Worm (Caenorhabditis elegans) whole organism, L4 larva: ENCODE results near the gene btb-17.
"Not testable (repeated sequence)": the region's sequence is repeated elsewhere in the genome, so short reads cannot be mapped to it uniquely, and the experiment has no call there.

Experiments
- F37D6.2 ChIP-seq: sonication (generic microtip); optimal IDR thresholded peaks from 2 replicates; lab custom pipeline; 2016; ENCODE audit warnings: mild to moderate bottlenecking, missing genetic modification characterization, missing compliant biosample characterization
- R02D3.7 ChIP-seq: fragments of 150-350 bp; sonication (generic microtip); optimal IDR thresholded peaks from 3 replicates; lab custom pipeline; 2014; ENCODE audit warnings: missing biosample characterization, missing genetic modification characterization
- T26A8.4 ChIP-seq: fragments of 200-800 bp; sonication (Bioruptor generic); IDR thresholded peaks from 2 replicates; pipeline ENCODE4 v1.3.6; 2022; ENCODE audit warnings: missing genetic modification characterization, missing compliant biosample characterization
- Y48G9A.11 ChIP-seq: fragments of 200-800 bp; sonication (Bioruptor generic); IDR thresholded peaks from 2 replicates; pipeline ENCODE4 v1.3.6; 2022; ENCODE audit warnings: missing genetic modification reagents, missing genetic modification characterization, missing compliant biosample characterization
- Y5F2A.4 ChIP-seq: fragments of 200-800 bp; sonication (Bioruptor generic); optimal IDR thresholded peaks from 2 replicates; lab custom pipeline; 2018; ENCODE audit warnings: mild to moderate bottlenecking, missing genetic modification characterization, missing compliant biosample characterization
- ZK337.2 ChIP-seq: fragments of 200-800 bp; sonication (Bioruptor generic); IDR thresholded peaks from 2 replicates; pipeline ENCODE4 v1.3.6; 2022; ENCODE audit warnings: missing genetic modification reagents, missing genetic modification characterization, missing compliant biosample characterization
- aly-2 ChIP-seq: sonication (generic microtip); optimal IDR thresholded peaks from 2 replicates; lab custom pipeline; 2018; ENCODE audit warnings: missing biosample characterization, missing genetic modification characterization
- ama-1 ChIP-seq: fragments of 150-350 bp; optimal IDR thresholded peaks from 2 replicates; lab custom pipeline; 2014; ENCODE audit warnings: inconsistent platforms, mixed read lengths
- arid-1 ChIP-seq: fragments of 200-800 bp; sonication (Bioruptor generic); conservative IDR thresholded peaks from 2 replicates; pipeline ENCODE4 v1.3.6; 2022; ENCODE audit warnings: missing genetic modification reagents, missing genetic modification characterization, missing compliant biosample characterization
- attf-4 ChIP-seq: sonication (generic microtip); optimal IDR thresholded peaks from 3 replicates; lab custom pipeline; 2017; ENCODE audit warnings: missing biosample characterization, missing genetic modification characterization
- ceh-28 ChIP-seq: fragments of 150-350 bp; optimal IDR thresholded peaks from 2 replicates; lab custom pipeline; 2014; ENCODE audit warnings: missing biosample characterization, missing genetic modification reagents, missing genetic modification characterization
- ceh-82 ChIP-seq: sonication (generic microtip); optimal IDR thresholded peaks from 2 replicates; lab custom pipeline; 2017; ENCODE audit warnings: missing biosample characterization, missing genetic modification characterization
- ctbp-1 ChIP-seq: fragments of 200-800 bp; sonication (Bioruptor generic); IDR thresholded peaks from 2 replicates; pipeline ENCODE4 v1.3.6; 2022; ENCODE audit warnings: missing genetic modification reagents, missing genetic modification characterization, missing compliant biosample characterization
- daf-16 ChIP-seq, 3 experiments: sonication (generic microtip); optimal IDR thresholded peaks; 2 replicates each; lab custom pipeline; 2016 to 2017; ENCODE audit warnings: missing genetic modification characterization in 3 of 3, missing genetic modification reagents in 3 of 3, mild to moderate bottlenecking in 2 of 3, missing compliant biosample characterization in 2 of 3, missing biosample characterization in 1 of 3, moderate library complexity in 1 of 3
- dmd-8 ChIP-seq: fragments of 200-800 bp; sonication (Bioruptor generic); IDR thresholded peaks from 2 replicates; pipeline ENCODE4 v1.3.6; 2022; ENCODE audit warnings: missing genetic modification characterization, missing compliant biosample characterization
- duxl-1 ChIP-seq: sonication (generic microtip); optimal IDR thresholded peaks from 2 replicates; lab custom pipeline; 2016; ENCODE audit warnings: mild to moderate bottlenecking, missing genetic modification characterization, moderate library complexity, missing compliant biosample characterization; ENCODE audit not compliant: poor library complexity
- dve-1 ChIP-seq: sonication (generic microtip); optimal IDR thresholded peaks from 2 replicates; lab custom pipeline; 2017; ENCODE audit warnings: antibody characterized with exemption, mild to moderate bottlenecking, missing genetic modification characterization, missing compliant biosample characterization; ENCODE audit not compliant: insufficient read depth
- egl-27 ChIP-seq: sonication (generic microtip); optimal IDR thresholded peaks from 3 replicates; lab custom pipeline; 2017; ENCODE audit warnings: missing biosample characterization, missing genetic modification reagents, missing genetic modification characterization
- egl-43 ChIP-seq: fragments of 200-800 bp; sonication (Bioruptor generic); IDR thresholded peaks from 2 replicates; pipeline ENCODE4 v1.3.6; 2022; ENCODE audit warnings: missing genetic modification reagents, missing genetic modification characterization, missing compliant biosample characterization
- hlh-11 ChIP-seq: fragments of 200-800 bp; sonication (Bioruptor generic); optimal IDR thresholded peaks from 2 replicates; lab custom pipeline; 2018; ENCODE audit warnings: mild to moderate bottlenecking, missing genetic modification characterization, missing compliant biosample characterization
- hlh-30 ChIP-seq: sonication (generic microtip); optimal IDR thresholded peaks from 2 replicates; lab custom pipeline; 2017; ENCODE audit warnings: antibody characterized with exemption, mild to moderate bottlenecking, missing genetic modification characterization, missing compliant biosample characterization; ENCODE audit not compliant: insufficient read depth
- lim-7 ChIP-seq: fragments of 200-800 bp; sonication (Bioruptor generic); IDR thresholded peaks from 2 replicates; pipeline ENCODE4 v1.3.6; 2022; ENCODE audit warnings: missing genetic modification characterization, missing compliant biosample characterization
- lin-15B ChIP-seq: fragments of 150-350 bp; sonication (generic microtip); optimal IDR thresholded peaks from 3 replicates; lab custom pipeline; 2014; ENCODE audit warnings: missing biosample characterization, missing genetic modification characterization
- lin-39 ChIP-seq: fragments of 150-350 bp; optimal IDR thresholded peaks from 2 replicates; lab custom pipeline; 2014; ENCODE audit warnings: missing biosample characterization, missing genetic modification reagents, missing genetic modification characterization
- lir-3 ChIP-seq: sonication (generic microtip); optimal IDR thresholded peaks from 2 replicates; lab custom pipeline; 2016; ENCODE audit warnings: mild to moderate bottlenecking, missing genetic modification characterization, missing compliant biosample characterization
- lsy-2 ChIP-seq, 2 experiments: fragments of 150-350 bp in 1 of 2; sonication (generic microtip) in 1 of 2; optimal IDR thresholded peaks; 2 replicates each; lab custom pipeline; 2014 to 2017; ENCODE audit warnings: missing biosample characterization in 2 of 2, missing genetic modification characterization in 2 of 2
- mdt-29 ChIP-seq: fragments of 200-800 bp; sonication (Bioruptor generic); IDR thresholded peaks from 2 replicates; pipeline ENCODE4 v1.3.6; 2022; ENCODE audit warnings: missing genetic modification reagents, missing genetic modification characterization, missing compliant biosample characterization
- nhr-102 ChIP-seq: sonication (generic microtip); optimal IDR thresholded peaks from 2 replicates; lab custom pipeline; 2016; ENCODE audit warnings: mild to moderate bottlenecking, missing genetic modification characterization, moderate library complexity, missing compliant biosample characterization
- nhr-11 ChIP-seq: fragments of 150-350 bp; optimal IDR thresholded peaks from 2 replicates; lab custom pipeline; 2014; ENCODE audit warnings: missing biosample characterization, missing genetic modification characterization
- nhr-237 ChIP-seq: sonication (generic microtip); optimal IDR thresholded peaks from 2 replicates; lab custom pipeline; 2017; ENCODE audit warnings: missing biosample characterization, missing genetic modification characterization
- nhr-25 ChIP-seq: sonication (generic microtip); optimal IDR thresholded peaks from 2 replicates; lab custom pipeline; 2017; ENCODE audit warnings: missing genetic modification characterization, mild to moderate bottlenecking, missing compliant biosample characterization, antibody characterized with exemption, moderate library complexity, borderline replicate concordance; ENCODE audit not compliant: insufficient read depth
- nhr-28 ChIP-seq: fragments of 150-350 bp; optimal IDR thresholded peaks from 2 replicates; lab custom pipeline; 2014; ENCODE audit warnings: missing biosample characterization, missing genetic modification characterization
- nhr-48 ChIP-seq: sonication (generic microtip); optimal IDR thresholded peaks from 2 replicates; lab custom pipeline; 2016; ENCODE audit warnings: mild to moderate bottlenecking, missing genetic modification characterization, missing compliant biosample characterization
- nhr-6 ChIP-seq: fragments of 150-350 bp; optimal IDR thresholded peaks from 2 replicates; lab custom pipeline; 2014; ENCODE audit warnings: missing biosample characterization, missing genetic modification characterization
- nhr-76 ChIP-seq: fragments of 150-350 bp; optimal IDR thresholded peaks from 2 replicates; lab custom pipeline; 2014; ENCODE audit warnings: missing biosample characterization, missing genetic modification characterization
- nhr-77 ChIP-seq: fragments of 150-350 bp; optimal IDR thresholded peaks from 2 replicates; lab custom pipeline; 2014; ENCODE audit warnings: missing biosample characterization, missing genetic modification characterization
- php-3 ChIP-seq: fragments of 200-800 bp; sonication (Bioruptor generic); IDR thresholded peaks from 2 replicates; pipeline ENCODE4 v1.3.6; 2022; ENCODE audit warnings: missing genetic modification reagents, missing genetic modification characterization, missing compliant biosample characterization
- pqm-1 ChIP-seq: sonication (generic microtip); optimal IDR thresholded peaks from 2 replicates; lab custom pipeline; 2017; ENCODE audit warnings: missing biosample characterization, missing genetic modification characterization
- snpc-1.2 ChIP-seq: fragments of 200-800 bp; sonication (Bioruptor generic); IDR thresholded peaks from 2 replicates; pipeline ENCODE4 v1.3.6; 2022; ENCODE audit warnings: missing genetic modification reagents, missing genetic modification characterization, missing compliant biosample characterization
- snpc-4 ChIP-seq: fragments of 150-350 bp; optimal IDR thresholded peaks from 2 replicates; lab custom pipeline; 2014; ENCODE audit warnings: missing biosample characterization, missing genetic modification characterization
- tag-97 ChIP-seq: fragments of 200-800 bp; sonication (Bioruptor generic); IDR thresholded peaks from 2 replicates; pipeline ENCODE4 v1.3.6; 2022; ENCODE audit warnings: missing genetic modification characterization, missing compliant biosample characterization
- tra-1 ChIP-seq: fragments of 200-800 bp; sonication (Bioruptor generic); IDR thresholded peaks from 2 replicates; pipeline ENCODE4 v1.3.6; 2022; ENCODE audit warnings: missing genetic modification reagents, missing genetic modification characterization, missing compliant biosample characterization
- unc-130 ChIP-seq: sonication (generic microtip); optimal IDR thresholded peaks from 2 replicates; lab custom pipeline; 2016; ENCODE audit warnings: missing genetic modification reagents, missing genetic modification characterization, missing compliant biosample characterization
- unc-62 ChIP-seq, 3 experiments: fragments of 150-350 bp in 1 of 3; sonication (generic microtip); optimal IDR thresholded peaks in 2 of 3; peaks in 1 of 3; 1 replicate in 1 of 3; 2 replicates in 2 of 3; lab custom pipeline; 2014 to 2017; ENCODE audit warnings: missing biosample characterization in 3 of 3, missing genetic modification characterization in 3 of 3, missing genetic modification reagents in 3 of 3, missing genotype in 1 of 3
- vab-7 ChIP-seq: fragments of 200-800 bp; sonication (Bioruptor generic); IDR thresholded peaks from 2 replicates; pipeline ENCODE4 v1.3.6; 2022; ENCODE audit warnings: missing genetic modification reagents, missing genetic modification characterization, missing compliant biosample characterization
- zfp-3 ChIP-seq: fragments of 200-800 bp; sonication (Bioruptor generic); conservative IDR thresholded peaks from 2 replicates; pipeline ENCODE4 v1.3.6; 2022; ENCODE audit warnings: missing genetic modification reagents, missing genetic modification characterization, missing compliant biosample characterization
- ztf-11 ChIP-seq: fragments of 150-350 bp; optimal IDR thresholded peaks from 2 replicates; lab custom pipeline; 2014; ENCODE audit warnings: missing biosample characterization, missing genetic modification characterization

btb-17 gene

ce11 chrII:3287073-3287472, 8.1 kb upstream of the btb-17 start, which contains the start of gene sri-63:
TSS of gene sri-63 (plus strand) at chrII:3287373.
- TF ChIP-seq Y5F2A.4 (GFP tag; lab: Kevin White, UChicago) (no peak), unc-62 (GFP tag; optimal IDR thresholded peaks at IDR 0.05 in 1 of 2; lab: Kevin White, UChicago) (peak in 1 of 2 experiments; percentile 46), unc-62 (tag; optimal IDR thresholded peaks at IDR 0.05; lab: Kevin White, UChicago) (no peak)

ce11 chrII:3290544-3290943, 4.7 kb upstream of the btb-17 start, which contains the start of gene F39E9.14:
TSS of gene F39E9.14 (minus strand) at chrII:3290644.
- TF ChIP-seq nhr-237 (tag; lab: Kevin White, UChicago); lin-15B (tag; lab: Kevin White, UChicago); F37D6.2: not testable (repeated sequence)

- TF ChIP-seq arid-1 (GFP tag; lab: Robert Waterston, UW) (no peak), Y48G9A.11 (GFP tag; lab: Robert Waterston, UW) (no peak), lin-39 (tag; lab: Kevin White, UChicago) (no peak), T26A8.4 (GFP tag; lab: Robert Waterston, UW) (no peak), lim-7 (GFP tag; lab: Robert Waterston, UW) (no peak), nhr-102 (no peak), mdt-29 (GFP tag; lab: Robert Waterston, UW) (no peak), tag-97 (GFP tag; lab: Robert Waterston, UW) (no peak), pqm-1 (peak; percentile 1), dve-1 (tag; lab: Kevin White, UChicago) (peak; percentile 40), dmd-8 (no peak), nhr-25 (tag; lab: Kevin White, UChicago) (no peak), R02D3.7 (tag; lab: Kevin White, UChicago) (no peak), ZK337.2 (GFP tag; lab: Robert Waterston, UW) (no peak), nhr-11 (tag; lab: Kevin White, UChicago) (no peak), nhr-28 (peak; percentile 36), nhr-6 (tag; lab: Kevin White, UChicago) (no peak), nhr-76 (tag; lab: Kevin White, UChicago) (no peak), zfp-3 (GFP tag; lab: Robert Waterston, UW) (no peak), F37D6.2 (no peak), daf-16 (GFP tag; optimal IDR thresholded peaks at IDR 0.05; lab: Kevin White, UChicago) (no peak), daf-16 (tag; optimal IDR thresholded peaks at IDR 0.05; lab: Kevin White, UChicago) (peak; percentile 91), php-3 (no peak), egl-27 (tag; lab: Kevin White, UChicago) (no peak), vab-7 (GFP tag; lab: Robert Waterston, UW) (no peak), ama-1 (lab: Kevin White, UChicago) (no peak), duxl-1 (tag; lab: Kevin White, UChicago) (no peak), attf-4 (tag; lab: Kevin White, UChicago) (no peak), ztf-11 (no peak), hlh-30 (tag; lab: Kevin White, UChicago) (peak; percentile 26), ceh-28 (tag; lab: Kevin White, UChicago) (no peak), ctbp-1 (no peak), tra-1 (GFP tag; lab: Robert Waterston, UW) (no peak), nhr-48 (no peak), hlh-11 (peak; percentile 9), snpc-4 (no peak), lsy-2 (tag; optimal IDR thresholded peaks at IDR 0.05; lab: Kevin White, UChicago) (no peak), egl-43 (GFP tag; lab: Robert Waterston, UW) (no peak), unc-130 (GFP tag; lab: Kevin White, UChicago) (no peak), nhr-77 (no peak), aly-2 (tag; lab: Kevin White, UChicago) (no peak), lir-3 (tag; lab: Kevin White, UChicago) (no peak), ceh-82 (no peak), Y5F2A.4 (GFP tag; lab: Kevin White, UChicago) (no peak), snpc-1.2 (no peak)
Measured at ce11 chrII:3296644-3297043, 1.4 kb downstream of the btb-17 start, which contains the start of gene btb-16. TSS of gene btb-16 (plus strand) at chrII:3296883.
